Fruit fly (Drosophila melanogaster): ENCODE data around the gene CG9331.

dm6 chr2L:20851592-20851991 is 29.0 kb downstream of the CG9331 start:
- TF ChIP-seq pan (optimal IDR thresholded peaks at IDR 0.05), result no peak
- no peak for TF ChIP-seq CG8478 (optimal IDR thresholded peaks at IDR 0.05)

All from whole organism.